Worm (Caenorhabditis elegans) whole organism, L4/young adult: ENCODE measurements around the gene rfth-1.

Experiments
- W03F9.2 ChIP-seq: fragments of 150-350 bp; optimal IDR thresholded peaks from 2 replicates; lab custom pipeline; 2014; ENCODE audit warnings: missing biosample characterization, missing genetic modification characterization
- him-1 ChIP-seq: sonication (generic microtip); optimal IDR thresholded peaks from 2 replicates; lab custom pipeline; 2016; ENCODE audit warnings: missing genotype, missing genetic modification reagents, missing genetic modification characterization, missing compliant biosample characterization

DNA sequence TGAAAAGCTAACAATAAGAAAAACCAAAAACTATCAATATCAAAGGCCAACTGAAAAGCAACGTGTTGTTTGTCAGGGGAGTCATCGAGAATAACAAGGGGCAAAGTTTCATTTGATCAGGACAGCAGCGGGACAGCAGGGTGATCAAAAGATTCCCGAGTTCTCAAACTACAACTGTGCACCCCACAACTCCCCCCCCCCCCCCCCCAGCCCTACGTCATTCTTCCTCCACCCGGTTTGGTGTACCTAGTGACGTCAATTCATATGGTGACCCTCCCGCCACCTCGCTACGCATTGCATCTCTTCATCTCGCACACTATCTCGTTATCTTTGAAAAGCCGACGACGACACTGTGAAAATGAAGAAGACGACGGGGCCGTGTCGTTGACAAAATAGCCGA, 37.3 kb downstream of the rfth-1 start:
- TF ChIP-seq W03F9.2 = no peak
- no peak for TF ChIP-seq him-1 (tag; lab: Kevin White, UChicago)
